Worm (Caenorhabditis elegans) whole organism, L4 larva: ENCODE results near the gene let-2.

Experiments used
- F49E8.2 ChIP-seq: sonication (generic microtip); optimal IDR thresholded peaks from 2 replicates; lab custom pipeline; 2016; ENCODE audit warnings: missing compliant biosample characterization, mild to moderate bottlenecking, missing genetic modification characterization, borderline replicate concordance
- daf-12 ChIP-seq: fragments of 150-350 bp; optimal IDR thresholded peaks from 2 replicates; lab custom pipeline; 2014; ENCODE audit warnings: missing biosample characterization, missing genetic modification reagents, missing genetic modification characterization
- mdt-29 ChIP-seq: fragments of 200-800 bp; sonication (Bioruptor generic); IDR thresholded peaks from 2 replicates; pipeline ENCODE4 v1.3.6; 2022; ENCODE audit warnings: missing genetic modification reagents, missing genetic modification characterization, missing compliant biosample characterization
- nhr-10 ChIP-seq: fragments of 150-350 bp; optimal IDR thresholded peaks from 2 replicates; lab custom pipeline; 2014; ENCODE audit warnings: missing biosample characterization, missing genetic modification characterization
- nhr-237 ChIP-seq: sonication (generic microtip); optimal IDR thresholded peaks from 2 replicates; lab custom pipeline; 2017; ENCODE audit warnings: missing biosample characterization, missing genetic modification characterization
- spr-3 ChIP-seq: fragments of 200-800 bp; sonication (Bioruptor generic); optimal IDR thresholded peaks from 2 replicates; lab custom pipeline; 2018; ENCODE audit warnings: mild to moderate bottlenecking, missing genetic modification characterization, missing compliant biosample characterization

- TF ChIP-seq nhr-237 (tag; lab: Kevin White, UChicago) (no peak), nhr-10 (tag; lab: Kevin White, UChicago) (no peak), mdt-29 (GFP tag; lab: Robert Waterston, UW) (no peak), F49E8.2 (no peak), spr-3 (GFP tag; lab: Kevin White, UChicago) (no peak), daf-12 (tag; lab: Kevin White, UChicago) (no peak)
Observed at ce11 chrX:16418396-16418795, 29.3 kb upstream of the let-2 start.
